Fruit fly (Drosophila melanogaster) whole organism, embryonic: ENCODE measurements around the gene tho2.

Experiments used
- Ada2b ChIP-seq: fragments of 200-800 bp; sonication (Bioruptor generic); IDR thresholded peaks from 2 replicates; pipeline ENCODE4 v1.3.6; 2022; ENCODE audit warnings: missing biosample characterization, missing genetic modification characterization
- Adf1 ChIP-seq: fragments of 200-800 bp; sonication (Bioruptor generic); IDR thresholded peaks from 2 replicates; pipeline ENCODE4 v1.3.6; 2022; ENCODE audit warnings: missing biosample characterization, missing genetic modification characterization
- Atf6 ChIP-seq: fragments of 200-800 bp; sonication (Bioruptor generic); IDR thresholded peaks from 2 replicates; pipeline ENCODE4 v1.3.6; 2022; ENCODE audit warnings: missing biosample characterization, missing genetic modification characterization
- CG10267 ChIP-seq: fragments of 200-800 bp; sonication (Bioruptor generic); optimal IDR thresholded peaks from 2 replicates; lab custom pipeline; 2018; ENCODE audit warnings: missing biosample characterization, mild to moderate bottlenecking, missing genetic modification characterization, moderate library complexity
- CG10462 ChIP-seq: fragments of 200-800 bp; sonication (Bioruptor generic); optimal IDR thresholded peaks from 2 replicates; lab custom pipeline; 2016; ENCODE audit warnings: missing biosample characterization, missing genetic modification characterization
- CG10543 ChIP-seq: fragments of 200-800 bp; sonication (Bioruptor generic); optimal IDR thresholded peaks from 3 replicates; lab custom pipeline; 2017; ENCODE audit warnings: missing biosample characterization, mild to moderate bottlenecking, missing genetic modification characterization, moderate library complexity
- CG11504 ChIP-seq: fragments of 200-800 bp; sonication (Bioruptor generic); optimal IDR thresholded peaks from 3 replicates; lab custom pipeline; 2019; ENCODE audit warnings: missing biosample characterization, mild to moderate bottlenecking, missing genetic modification characterization, moderate library complexity
- CG14014 ChIP-seq: fragments of 200-800 bp; sonication (Bioruptor generic); IDR thresholded peaks from 2 replicates; pipeline ENCODE4 v1.3.6; 2022; ENCODE audit warnings: missing biosample characterization, missing genetic modification characterization
- CG30020 ChIP-seq: fragments of 200-800 bp; optimal IDR thresholded peaks from 2 replicates; lab custom pipeline; 2019; ENCODE audit warnings: missing biosample characterization, mild to moderate bottlenecking, missing genetic modification characterization, moderate library complexity
- CG33557 ChIP-seq: fragments of 200-800 bp; sonication (Bioruptor generic); optimal IDR thresholded peaks from 2 replicates; lab custom pipeline; 2019; ENCODE audit warnings: missing biosample characterization, mild to moderate bottlenecking, missing genetic modification characterization, moderate library complexity
- CG34376 ChIP-seq: fragments of 200-800 bp; sonication (Bioruptor generic); optimal IDR thresholded peaks from 2 replicates; lab custom pipeline; 2018; ENCODE audit warnings: missing biosample characterization, mild to moderate bottlenecking, missing genetic modification characterization
- CG6175 ChIP-seq: fragments of 200-800 bp; sonication (Bioruptor generic); IDR thresholded peaks from 3 replicates; pipeline ENCODE4 v1.3.6; 2022; ENCODE audit warnings: missing biosample characterization, missing genetic modification characterization
- CG6689 ChIP-seq: fragments of 200-800 bp; sonication (Bioruptor generic); IDR thresholded peaks from 2 replicates; pipeline ENCODE4 v1.3.6; 2022; ENCODE audit warnings: missing biosample characterization, missing genetic modification characterization
- CG8944 ChIP-seq: fragments of 200-800 bp; sonication (Bioruptor generic); optimal IDR thresholded peaks from 3 replicates; lab custom pipeline; 2016; ENCODE audit warnings: missing biosample characterization, missing genetic modification characterization
- CG9609 ChIP-seq: fragments of 200-800 bp; sonication (Bioruptor generic); optimal IDR thresholded peaks from 3 replicates; lab custom pipeline; 2016; ENCODE audit warnings: missing biosample characterization, missing genetic modification characterization
- D19A ChIP-seq: fragments of 200-800 bp; optimal IDR thresholded peaks from 3 replicates; lab custom pipeline; 2019; ENCODE audit warnings: missing biosample characterization, mild to moderate bottlenecking, missing genetic modification characterization, moderate library complexity
- Dad ChIP-seq: fragments of 200-800 bp; sonication (Bioruptor generic); optimal IDR thresholded peaks from 3 replicates; lab custom pipeline; 2016; ENCODE audit warnings: missing biosample characterization, missing genetic modification characterization
- Dref ChIP-seq: fragments of 200-800 bp; sonication (Bioruptor generic); IDR thresholded peaks from 2 replicates; pipeline ENCODE4 v1.3.6; 2022; ENCODE audit warnings: missing biosample characterization, missing genetic modification characterization
- Eip74EF ChIP-seq, 2 experiments: fragments of 200-800 bp in 1 of 2; fragments of >200 bp in 1 of 2; sonication (Bioruptor generic) in 1 of 2; optimal IDR thresholded peaks; 2 replicates each; lab custom pipeline; 2017 to 2019; ENCODE audit warnings: missing biosample characterization in 2 of 2, missing genetic modification characterization in 2 of 2, mild to moderate bottlenecking in 1 of 2, moderate library complexity in 1 of 2
- Elba2 ChIP-seq: fragments of 200-800 bp; sonication (Bioruptor generic); optimal IDR thresholded peaks from 3 replicates; lab custom pipeline; 2016; ENCODE audit warnings: missing biosample characterization, missing genetic modification characterization
- Fer1 ChIP-seq: fragments of 200-800 bp; sonication (Bioruptor generic); optimal IDR thresholded peaks from 2 replicates; lab custom pipeline; 2017; ENCODE audit warnings: missing biosample characterization, mild to moderate bottlenecking, missing genetic modification characterization
- Gsc ChIP-seq: fragments of 200-800 bp; sonication (Bioruptor generic); IDR thresholded peaks from 2 replicates; pipeline ENCODE4 v1.3.6; 2022; ENCODE audit warnings: missing biosample characterization, missing genetic modification characterization
- Gug ChIP-seq: fragments of 200-800 bp; sonication (Bioruptor generic); IDR thresholded peaks from 4 replicates; pipeline ENCODE4 v1.3.6; 2022; ENCODE audit warnings: missing biosample characterization, missing genetic modification characterization
- H2.0 ChIP-seq: fragments of 200-800 bp; sonication (Bioruptor generic); IDR thresholded peaks from 2 replicates; pipeline ENCODE4 v1.3.6; 2022; ENCODE audit warnings: missing biosample characterization, missing genetic modification characterization
- HHEX ChIP-seq: fragments of 200-800 bp; sonication (Bioruptor generic); optimal IDR thresholded peaks from 3 replicates; lab custom pipeline; 2017; ENCODE audit warnings: missing biosample characterization, mild to moderate bottlenecking, missing genetic modification characterization, missing genetic modification reagents
- Lpt ChIP-seq: fragments of >200 bp; optimal IDR thresholded peaks from 2 replicates; lab custom pipeline; 2018; ENCODE audit warnings: missing biosample characterization, missing genetic modification characterization
- Mes4 ChIP-seq: fragments of 200-800 bp; sonication (Bioruptor generic); optimal IDR thresholded peaks from 2 replicates; lab custom pipeline; 2016; ENCODE audit warnings: missing biosample characterization, missing genetic modification characterization
- NC2β ChIP-seq: fragments of 200-800 bp; sonication (Bioruptor generic); optimal IDR thresholded peaks from 2 replicates; lab custom pipeline; 2016; ENCODE audit warnings: missing biosample characterization, missing genetic modification characterization
- Neu2 ChIP-seq: fragments of 200-800 bp; sonication (Bioruptor generic); optimal IDR thresholded peaks from 3 replicates; lab custom pipeline; 2016; ENCODE audit warnings: missing biosample characterization, missing genetic modification characterization, borderline replicate concordance
- Nf-YC ChIP-seq: fragments of 200-800 bp; optimal IDR thresholded peaks from 3 replicates; lab custom pipeline; 2019; ENCODE audit warnings: missing biosample characterization, mild to moderate bottlenecking, missing genetic modification characterization, moderate library complexity
- Oli ChIP-seq: fragments of 200-800 bp; sonication (Bioruptor generic); optimal IDR thresholded peaks from 2 replicates; lab custom pipeline; 2018; ENCODE audit warnings: missing biosample characterization, mild to moderate bottlenecking, missing genetic modification characterization, moderate library complexity
- Stat92E ChIP-seq, 3 experiments: fragments of >200 bp in 2 of 3; fragments of 200-800 bp in 1 of 3; sonication (Bioruptor generic) in 1 of 3; optimal IDR thresholded peaks; 2 replicates each; lab custom pipeline; 2017 to 2019; ENCODE audit warnings: missing biosample characterization in 3 of 3, missing genetic modification characterization in 3 of 3, mild to moderate bottlenecking in 1 of 3, moderate library complexity in 1 of 3
- Tbp ChIP-seq: fragments of >200 bp; optimal IDR thresholded peaks from 2 replicates; lab custom pipeline; 2018; ENCODE audit warnings: missing biosample characterization, missing genetic modification characterization
- Vsx1 ChIP-seq: fragments of 200-800 bp; sonication (Bioruptor generic); optimal IDR thresholded peaks from 2 replicates; lab custom pipeline; 2017; ENCODE audit warnings: missing biosample characterization, mild to moderate bottlenecking, missing genetic modification characterization, missing genetic modification reagents
- Xbp1 ChIP-seq: fragments of 200-800 bp; sonication (Bioruptor generic); optimal IDR thresholded peaks from 3 replicates; lab custom pipeline; 2016; ENCODE audit warnings: missing biosample characterization, mild to moderate bottlenecking, missing genetic modification characterization
- al ChIP-seq: fragments of 200-800 bp; sonication (Bioruptor generic); IDR thresholded peaks from 2 replicates; pipeline ENCODE4 v1.3.6; 2022; ENCODE audit warnings: missing biosample characterization, missing genetic modification characterization
- ash1 ChIP-seq: fragments of 200-800 bp; sonication (Bioruptor generic); optimal IDR thresholded peaks from 2 replicates; lab custom pipeline; 2018; ENCODE audit warnings: missing biosample characterization, mild to moderate bottlenecking, missing genetic modification characterization
- bowl ChIP-seq: fragments of 200-800 bp; sonication (Bioruptor generic); IDR thresholded peaks from 2 replicates; pipeline ENCODE4 v1.3.6; 2022; ENCODE audit warnings: missing biosample characterization, missing genetic modification characterization
- bsh ChIP-seq, 2 experiments: fragments of 200-800 bp; sonication (Bioruptor generic); optimal IDR thresholded peaks; 2 replicates each; lab custom pipeline; 2017 to 2018; ENCODE audit warnings: mild to moderate bottlenecking in 2 of 2, missing biosample characterization in 2 of 2, missing genetic modification characterization in 2 of 2, moderate library complexity in 1 of 2
- dan ChIP-seq: fragments of 200-800 bp; sonication (Bioruptor generic); IDR thresholded peaks from 2 replicates; pipeline ENCODE4 v1.3.6; 2022; ENCODE audit warnings: missing biosample characterization, missing genetic modification characterization
- disco-r ChIP-seq: fragments of 200-800 bp; sonication (Bioruptor generic); optimal IDR thresholded peaks from 2 replicates; lab custom pipeline; 2016; ENCODE audit warnings: missing biosample characterization, missing genetic modification characterization
- ems ChIP-seq: fragments of 200-800 bp; sonication (Bioruptor generic); optimal IDR thresholded peaks from 3 replicates; lab custom pipeline; 2016; ENCODE audit warnings: missing biosample characterization, missing genetic modification characterization
- fd96Cb ChIP-seq: fragments of 200-800 bp; sonication (Bioruptor generic); optimal IDR thresholded peaks from 2 replicates; lab custom pipeline; 2018; ENCODE audit warnings: missing biosample characterization, mild to moderate bottlenecking, missing genetic modification characterization, moderate library complexity
- kni ChIP-seq: fragments of 200-800 bp; sonication (Bioruptor generic); optimal IDR thresholded peaks from 3 replicates; lab custom pipeline; 2017; ENCODE audit warnings: mild to moderate bottlenecking, missing biosample characterization, missing genetic modification reagents, missing genetic modification characterization
- otp ChIP-seq: fragments of 200-800 bp; sonication (Bioruptor generic); IDR thresholded peaks from 3 replicates; pipeline ENCODE4, ENCODE4 v1.3.6; 2022; ENCODE audit warnings: missing biosample characterization, missing genetic modification characterization
- slou ChIP-seq: fragments of 200-800 bp; sonication (Bioruptor generic); optimal IDR thresholded peaks from 3 replicates; lab custom pipeline; 2016; ENCODE audit warnings: missing biosample characterization, missing genetic modification characterization
- sug ChIP-seq: fragments of 200-800 bp; optimal IDR thresholded peaks from 2 replicates; lab custom pipeline; 2019; ENCODE audit warnings: missing biosample characterization, mild to moderate bottlenecking, missing genetic modification characterization, moderate library complexity
- tap ChIP-seq: fragments of 200-800 bp; optimal IDR thresholded peaks from 3 replicates; lab custom pipeline; 2019; ENCODE audit warnings: missing biosample characterization, mild to moderate bottlenecking, missing genetic modification characterization, moderate library complexity
- tna ChIP-seq: fragments of 200-800 bp; sonication (Bioruptor generic); IDR thresholded peaks from 2 replicates; pipeline ENCODE4 v1.3.6; 2022; ENCODE audit warnings: missing biosample characterization, missing genetic modification characterization; ENCODE audit not compliant: partially characterized antibody
- wor ChIP-seq: fragments of 200-800 bp; sonication (Bioruptor generic); IDR thresholded peaks from 2 replicates; pipeline ENCODE4 v1.3.6; 2022; ENCODE audit warnings: missing biosample characterization, missing genetic modification characterization
- zen2 ChIP-seq: fragments of 200-800 bp; sonication (Bioruptor generic); IDR thresholded peaks from 3 replicates; pipeline ENCODE4 v1.3.6; 2022; ENCODE audit warnings: missing biosample characterization, missing genetic modification characterization; ENCODE audit not compliant: partially characterized antibody
- zfh1 ChIP-seq: fragments of 200-800 bp; sonication (Bioruptor generic); IDR thresholded peaks from 3 replicates; pipeline ENCODE4 v1.3.6; 2022; ENCODE audit warnings: missing biosample characterization, missing genetic modification characterization

The tho2 gene

DNA sequence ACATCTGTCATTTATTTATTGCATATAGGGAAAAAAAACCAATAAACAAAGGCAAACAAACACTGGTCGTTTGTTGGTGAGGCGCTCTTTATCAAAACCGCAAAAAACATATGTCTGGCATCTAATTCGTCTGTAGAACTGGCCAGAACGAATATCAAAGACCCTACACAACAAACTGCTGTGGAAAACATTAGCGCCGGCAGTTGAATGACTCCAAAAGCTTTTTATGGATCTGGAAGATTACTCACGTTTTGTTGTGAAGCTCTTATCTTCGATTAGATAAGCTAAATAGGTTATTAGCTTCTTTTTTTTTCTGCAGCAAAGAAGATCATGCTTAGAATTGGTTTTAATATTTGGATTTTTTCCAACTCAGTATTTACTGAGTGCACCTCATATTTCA lies 12.0 kb downstream of the tho2 start (continued):
- no peak for TF ChIP-seq Stat92E (GFP tag; optimal IDR thresholded peaks at IDR 0.05; lab: Kevin White, UChicago)
- TF ChIP-seq Oli (tag; lab: Kevin White, UChicago) = no peak
- no peak for TF ChIP-seq tna (GFP tag; lab: Robert Waterston, UW)
- no peak for TF ChIP-seq CG10267 (tag; lab: Kevin White, UChicago)
- TF ChIP-seq D19A = no peak
- no peak for TF ChIP-seq zen2 (GFP tag; lab: Robert Waterston, UW)
- TF ChIP-seq CG34376 = no peak
- TF ChIP-seq CG11504 (tag; lab: Kevin White, UChicago) = no peak
- TF ChIP-seq zfh1 (GFP tag; lab: Robert Waterston, UW) = no peak
- TF ChIP-seq otp = no peak
- TF ChIP-seq Vsx1 = no peak
- peak; percentile 1 for TF ChIP-seq slou
- no peak for TF ChIP-seq NC2β
- TF ChIP-seq disco-r = peak; percentile 0
- no peak for TF ChIP-seq Tbp (GFP tag; lab: Kevin White, UChicago)
- TF ChIP-seq Lpt = no peak
- no peak for TF ChIP-seq CG8944 (GFP tag; lab: Kevin White, UChicago)
- TF ChIP-seq CG9609 (GFP tag; lab: Kevin White, UChicago) = no peak
- no peak for TF ChIP-seq CG33557
- peak; percentile 43; the same call in 1 of the 2 replicates for TF ChIP-seq Atf6 (GFP tag; lab: Robert Waterston, UW)
- TF ChIP-seq Fer1 = no peak
- no peak for TF ChIP-seq CG6175
- TF ChIP-seq HHEX = peak; percentile 5
- no peak for TF ChIP-seq ash1 (GFP tag; lab: Kevin White, UChicago)
- TF ChIP-seq kni = no peak
- peak; percentile 33 for TF ChIP-seq Xbp1 (GFP tag; lab: Kevin White, UChicago)
- TF ChIP-seq Adf1 (GFP tag; lab: Robert Waterston, UW) = no peak
- no peak for TF ChIP-seq ems (GFP tag; lab: Kevin White, UChicago)
- TF ChIP-seq bowl (GFP tag; lab: Robert Waterston, UW) = no peak
- TF ChIP-seq CG6689 (GFP tag; lab: Robert Waterston, UW) = 0 out of 2 replicates have a peak, but pooled peaks have one; percentile 5
- TF ChIP-seq Gug (GFP tag; lab: Robert Waterston, UW) = peak; percentile 27; the same call in 1 of the 4 replicates
- no peak for TF ChIP-seq CG10543 (GFP tag; lab: Kevin White, UChicago)
- TF ChIP-seq CG30020 (tag; lab: Kevin White, UChicago) = no peak
- TF ChIP-seq sug (tag; lab: Kevin White, UChicago) = no peak
- no peak for TF ChIP-seq al
- TF ChIP-seq CG10462 (GFP tag; lab: Kevin White, UChicago) = no peak
- no peak for TF ChIP-seq Eip74EF (GFP tag; optimal IDR thresholded peaks at IDR 0.05; lab: Kevin White, UChicago)
- no peak for TF ChIP-seq dan (GFP tag; lab: Robert Waterston, UW)
- TF ChIP-seq Dad (GFP tag; lab: Kevin White, UChicago) = no peak
- TF ChIP-seq bsh (GFP tag; optimal IDR thresholded peaks at IDR 0.05; lab: Kevin White, UChicago) = no peak
- no peak for TF ChIP-seq Gsc (GFP tag; lab: Robert Waterston, UW)
- TF ChIP-seq fd96Cb (tag; lab: Kevin White, UChicago) = no peak
- no peak for TF ChIP-seq tap
- TF ChIP-seq Dref (GFP tag; lab: Robert Waterston, UW) = no peak
- TF ChIP-seq CG14014 = peak; percentile 17; the same call in 1 of the 2 replicates
- TF ChIP-seq Nf-YC (tag; lab: Kevin White, UChicago) = no peak
- TF ChIP-seq wor (GFP tag; lab: Robert Waterston, UW) = no peak
- TF ChIP-seq H2.0 (GFP tag; lab: Robert Waterston, UW) = no peak
- no peak for TF ChIP-seq Neu2 (GFP tag; lab: Kevin White, UChicago)
- no peak for TF ChIP-seq Elba2
- no peak for TF ChIP-seq Mes4 (GFP tag; lab: Kevin White, UChicago)
- no peak for TF ChIP-seq Ada2b (GFP tag; lab: Robert Waterston, UW)
